Worm (Caenorhabditis elegans) whole organism, L3 larva: ENCODE data around the gene tbx-43.

Experiments used
- R02D3.7 ChIP-seq: fragments of 150-350 bp; optimal IDR thresholded peaks from 2 replicates; lab custom pipeline; 2014; ENCODE audit warnings: missing biosample characterization, missing genetic modification characterization
- ZK546.5 ChIP-seq: sonication (generic microtip); optimal IDR thresholded peaks from 2 replicates; lab custom pipeline; 2017; ENCODE audit warnings: missing biosample characterization, missing genetic modification characterization
- aly-2 ChIP-seq: fragments of 150-350 bp; optimal IDR thresholded peaks from 2 replicates; lab custom pipeline; 2014; ENCODE audit warnings: missing biosample characterization, missing genetic modification characterization
- ceh-28 ChIP-seq: fragments of 150-350 bp; optimal IDR thresholded peaks from 2 replicates; lab custom pipeline; 2014; ENCODE audit warnings: missing biosample characterization, missing genetic modification reagents, missing genetic modification characterization
- egl-27 ChIP-seq: sonication (generic microtip); optimal IDR thresholded peaks from 4 replicates; lab custom pipeline; 2017; ENCODE audit warnings: missing biosample characterization, missing genetic modification reagents, missing genetic modification characterization
- fkh-10 ChIP-seq: sonication (generic microtip); optimal IDR thresholded peaks from 2 replicates; lab custom pipeline; 2017; ENCODE audit warnings: missing biosample characterization, missing genetic modification reagents, missing genetic modification characterization
- jun-1 ChIP-seq: fragments of 150-350 bp; optimal IDR thresholded peaks from 2 replicates; lab custom pipeline; 2014; ENCODE audit warnings: missing biosample characterization, missing genetic modification reagents, missing genetic modification characterization
- lin-39 ChIP-seq: fragments of 150-350 bp; optimal IDR thresholded peaks from 2 replicates; lab custom pipeline; 2018; ENCODE audit warnings: missing biosample characterization, missing genetic modification reagents, missing genetic modification characterization
- lsy-12 ChIP-seq: sonication (generic microtip); optimal IDR thresholded peaks from 2 replicates; lab custom pipeline; 2016; ENCODE audit warnings: mild to moderate bottlenecking, missing genetic modification characterization, missing compliant biosample characterization
- nhr-25 ChIP-seq: sonication (generic microtip); optimal IDR thresholded peaks from 2 replicates; lab custom pipeline; 2017; ENCODE audit warnings: missing biosample characterization, missing genetic modification characterization
- nhr-77 ChIP-seq: fragments of 150-350 bp; optimal IDR thresholded peaks from 2 replicates; lab custom pipeline; 2014; ENCODE audit warnings: missing biosample characterization, missing genetic modification characterization
- pha-4 ChIP-seq: fragments of 150-350 bp; optimal IDR thresholded peaks from 2 replicates; lab custom pipeline; 2014; ENCODE audit warnings: missing biosample characterization, missing genetic modification reagents, missing genetic modification characterization

DNA sequence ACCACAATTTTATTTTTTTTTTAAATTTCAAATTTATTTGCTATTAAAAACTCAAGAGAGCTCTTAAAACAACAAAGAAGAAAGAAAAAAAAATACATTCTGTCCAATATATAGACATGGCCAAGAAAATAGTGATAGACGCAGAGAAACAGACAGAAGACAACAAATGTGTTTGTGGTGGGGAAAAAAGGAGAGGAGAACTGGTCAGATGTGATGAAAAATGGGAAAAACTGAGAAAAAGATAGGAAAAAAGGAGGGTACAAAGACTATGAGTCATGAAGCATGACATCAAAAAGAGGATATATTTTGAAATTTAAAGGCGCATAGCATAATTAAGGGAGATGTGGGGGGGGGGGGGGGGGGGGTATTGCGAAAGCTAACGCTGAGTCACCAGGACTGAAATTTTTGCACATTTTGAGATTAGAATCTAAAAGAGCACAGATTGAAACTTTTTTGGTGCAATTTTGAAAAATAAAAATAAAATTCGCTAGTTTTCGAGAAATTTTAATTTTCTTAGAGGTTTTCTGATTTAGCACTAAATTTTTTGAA lies 49.2 kb upstream of the tbx-43 start:
- TF ChIP-seq pha-4 (tag; lab: Kevin White, UChicago) (peak; percentile 52), fkh-10 (no peak), aly-2 (tag; lab: Kevin White, UChicago) (no peak), egl-27 (tag; lab: Kevin White, UChicago) (no peak), nhr-25 (tag; lab: Kevin White, UChicago) (no peak), jun-1 (no peak), ZK546.5 (tag; lab: Kevin White, UChicago) (no peak), nhr-77 (tag; lab: Kevin White, UChicago) (no peak), R02D3.7 (tag; lab: Kevin White, UChicago) (no peak), lsy-12 (tag; lab: Kevin White, UChicago) (no peak), ceh-28 (no peak), lin-39 (tag; lab: Kevin White, UChicago) (peak; percentile 35)
